Comparison of ENCODE assay signal across 1 fruit fly cellular context in genomic region chr3L:10306304-10306908, dm6.
TF ChIP-seq lines count a peak whose summit lies in the region.

No protein-coding gene starts in this region.

TF ChIP-seq in whole organism, embryonic, 481 proteins besides CTCF, POLR2A, EP300 and RAD21 (continued from another document):
- TF ChIP-seq croc (GFP tag; conservative IDR thresholded peaks at IDR 0.05; lab: Robert Waterston, UW), result no peak
- TF ChIP-seq CG4328 (GFP tag; optimal IDR thresholded peaks at IDR 0.05; lab: Kevin White, UChicago), result no peak
- TF ChIP-seq crc (GFP tag; optimal IDR thresholded peaks at IDR 0.05; lab: Kevin White, UChicago), result no peak
- TF ChIP-seq CG2712 (tag; optimal IDR thresholded peaks at IDR 0.05; lab: Kevin White, UChicago), result no peak
- no peak for TF ChIP-seq Abd-B (GFP tag; optimal IDR thresholded peaks at IDR 0.05; lab: Kevin White, UChicago)
- no peak for TF ChIP-seq HLH54F (GFP tag; optimal IDR thresholded peaks at IDR 0.05; lab: Kevin White, UChicago)
- no peak for TF ChIP-seq CG11398 (GFP tag; optimal IDR thresholded peaks at IDR 0.05; lab: Kevin White, UChicago)
- no peak for TF ChIP-seq ci (GFP tag; IDR thresholded peaks at IDR 0.05; lab: Robert Waterston, UW)
- peak; percentile 88 for TF ChIP-seq Adf1 (GFP tag; IDR thresholded peaks at IDR 0.05; lab: Robert Waterston, UW)
- no peak for TF ChIP-seq CG10147 (GFP tag; optimal IDR thresholded peaks at IDR 0.05; lab: Kevin White, UChicago)
- peak; percentile 81 for TF ChIP-seq Deaf1 (tag; optimal IDR thresholded peaks at IDR 0.05; lab: Kevin White, UChicago)
- no peak for TF ChIP-seq Lpt (GFP tag; optimal IDR thresholded peaks at IDR 0.05; lab: Kevin White, UChicago)
- no peak for TF ChIP-seq CG34422 (GFP tag; IDR thresholded peaks at IDR 0.05; lab: Robert Waterston, UW)
- no peak for TF ChIP-seq Hr39 (optimal IDR thresholded peaks at IDR 0.05; lab: Kevin White, UChicago)
- TF ChIP-seq cad (GFP tag; optimal IDR thresholded peaks at IDR 0.05; lab: Kevin White, UChicago), result no peak
- no peak for TF ChIP-seq Sox102F (GFP tag; optimal IDR thresholded peaks at IDR 0.05; lab: Kevin White, UChicago)
- no peak for TF ChIP-seq CG14441 (GFP tag; IDR thresholded peaks at IDR 0.05; lab: Robert Waterston, UW)
- TF ChIP-seq pros (GFP tag; optimal IDR thresholded peaks at IDR 0.05; lab: Kevin White, UChicago), result peak; percentile 47
- TF ChIP-seq vvl (GFP tag; IDR thresholded peaks at IDR 0.05; lab: Robert Waterston, UW), result 0 out of 2 replicates have a peak, but pooled peaks have one; percentile 10
- TF ChIP-seq CG6175 (GFP tag; IDR thresholded peaks at IDR 0.05; lab: Robert Waterston, UW), result no peak
- TF ChIP-seq chinmo (GFP tag; IDR thresholded peaks at IDR 0.05; lab: Robert Waterston, UW; ENCODE audit: partially characterized antibody), result 0 out of 4 replicates have a peak, but pooled peaks have one; percentile 48
- no peak for TF ChIP-seq E2f2 (GFP tag; IDR thresholded peaks at IDR 0.05; lab: Robert Waterston, UW)
- TF ChIP-seq Kr (GFP tag; optimal IDR thresholded peaks at IDR 0.05; lab: Kevin White, UChicago), result no peak
- no peak for TF ChIP-seq CG17912 (GFP tag; optimal IDR thresholded peaks at IDR 0.05; lab: Kevin White, UChicago)
- TF ChIP-seq danr (GFP tag; IDR thresholded peaks at IDR 0.05; lab: Robert Waterston, UW), result no peak
- no peak for TF ChIP-seq chn (GFP tag; optimal IDR thresholded peaks at IDR 0.05; lab: Kevin White, UChicago)
- no peak for TF ChIP-seq CG30020 (tag; optimal IDR thresholded peaks at IDR 0.05; lab: Kevin White, UChicago)
- TF ChIP-seq CG3726 (GFP tag; IDR thresholded peaks at IDR 0.05; lab: Robert Waterston, UW), result no peak
- TF ChIP-seq Side (GFP tag; optimal IDR thresholded peaks at IDR 0.05; lab: Kevin White, UChicago), result no peak
- TF ChIP-seq CG17359 (tag; optimal IDR thresholded peaks at IDR 0.05; lab: Kevin White, UChicago), result no peak
- TF ChIP-seq CG34224 (GFP tag; IDR thresholded peaks at IDR 0.05; lab: Robert Waterston, UW; ENCODE audit: partially characterized antibody), result no peak
- TF ChIP-seq cg (GFP tag; optimal IDR thresholded peaks at IDR 0.05; lab: Kevin White, UChicago), result peak; percentile 76
- TF ChIP-seq cwo (GFP tag; optimal IDR thresholded peaks at IDR 0.05; lab: Kevin White, UChicago), result no peak
- no peak for TF ChIP-seq jing (GFP tag; optimal IDR thresholded peaks at IDR 0.05; lab: Kevin White, UChicago)
- no peak for TF ChIP-seq pb (GFP tag; optimal IDR thresholded peaks at IDR 0.05; lab: Kevin White, UChicago)
- TF ChIP-seq Nf-YC (tag; optimal IDR thresholded peaks at IDR 0.05; lab: Kevin White, UChicago), result peak; percentile 74
- TF ChIP-seq CG12659 (GFP tag; optimal IDR thresholded peaks at IDR 0.05; lab: Kevin White, UChicago), result no peak
- no peak for TF ChIP-seq H2.0 (GFP tag; IDR thresholded peaks at IDR 0.05; lab: Robert Waterston, UW)
- peak; percentile 49 for TF ChIP-seq Nf-YB (GFP tag; optimal IDR thresholded peaks at IDR 0.05; lab: Kevin White, UChicago)
- no peak for TF ChIP-seq CG1233 (GFP tag; optimal IDR thresholded peaks at IDR 0.05; lab: Kevin White, UChicago)
- TF ChIP-seq CG15514 (GFP tag; optimal IDR thresholded peaks at IDR 0.05; lab: Kevin White, UChicago), result no peak
- no peak for TF ChIP-seq CG17186 (GFP tag; optimal IDR thresholded peaks at IDR 0.05; lab: Kevin White, UChicago)
- TF ChIP-seq CG8478 (optimal IDR thresholded peaks at IDR 0.05; lab: Kevin White, UChicago), result no peak
- no peak for TF ChIP-seq onecut (GFP tag; IDR thresholded peaks at IDR 0.05; lab: Robert Waterston, UW)
- TF ChIP-seq CG11085 (GFP tag; IDR thresholded peaks at IDR 0.05; lab: Robert Waterston, UW), result no peak
- no peak for TF ChIP-seq lab (GFP tag; optimal IDR thresholded peaks at IDR 0.05; lab: Kevin White, UChicago)
- TF ChIP-seq Ets97D (GFP tag; optimal IDR thresholded peaks at IDR 0.05; lab: Kevin White, UChicago), result no peak
- no peak for TF ChIP-seq CG7745 (tag; optimal IDR thresholded peaks at IDR 0.05; lab: Kevin White, UChicago)
- no peak for TF ChIP-seq Eip74EF (GFP tag; optimal IDR thresholded peaks at IDR 0.05; lab: Kevin White, UChicago)
- TF ChIP-seq CG10267 (tag; optimal IDR thresholded peaks at IDR 0.05; lab: Kevin White, UChicago), result no peak
- no peak for TF ChIP-seq wor (GFP tag; IDR thresholded peaks at IDR 0.05; lab: Robert Waterston, UW)
- TF ChIP-seq hth (optimal IDR thresholded peaks at IDR 0.05; lab: Kevin White, UChicago), result no peak
- no peak for TF ChIP-seq CG15073 (GFP tag; optimal IDR thresholded peaks at IDR 0.05; lab: Kevin White, UChicago)
- TF ChIP-seq insv (GFP tag; optimal IDR thresholded peaks at IDR 0.05; lab: Kevin White, UChicago), result no peak
- TF ChIP-seq rib (GFP tag; IDR thresholded peaks at IDR 0.05; lab: Robert Waterston, UW), result no peak
- no peak for TF ChIP-seq ind (GFP tag; optimal IDR thresholded peaks at IDR 0.05; lab: Kevin White, UChicago)
- TF ChIP-seq CG1602 (GFP tag; optimal IDR thresholded peaks at IDR 0.05; lab: Kevin White, UChicago), result no peak
- no peak for TF ChIP-seq sim (GFP tag; IDR thresholded peaks at IDR 0.05; lab: Robert Waterston, UW)
- no peak for TF ChIP-seq Meics (GFP tag; optimal IDR thresholded peaks at IDR 0.05; lab: Kevin White, UChicago)
- no peak for TF ChIP-seq al (GFP tag; IDR thresholded peaks at IDR 0.05; lab: Robert Waterston, UW)
- no peak for TF ChIP-seq CG31224 (GFP tag; IDR thresholded peaks at IDR 0.05; lab: Robert Waterston, UW)
- TF ChIP-seq YL-1 (GFP tag; optimal IDR thresholded peaks at IDR 0.05; lab: Kevin White, UChicago), result no peak
- TF ChIP-seq CG7372 (GFP tag; IDR thresholded peaks at IDR 0.05; lab: Robert Waterston, UW), result no peak
- no peak for TF ChIP-seq Hey (tag; optimal IDR thresholded peaks at IDR 0.05; lab: Kevin White, UChicago)
- no peak for TF ChIP-seq HmgZ (tag; optimal IDR thresholded peaks at IDR 0.05; lab: Kevin White, UChicago)
- TF ChIP-seq fd3F (GFP tag; optimal IDR thresholded peaks at IDR 0.05; lab: Kevin White, UChicago), result no peak
- no peak for TF ChIP-seq CG7556 (GFP tag; optimal IDR thresholded peaks at IDR 0.05; lab: Kevin White, UChicago)
- TF ChIP-seq CG5953 (GFP tag; IDR thresholded peaks at IDR 0.05; lab: Robert Waterston, UW), result 0 out of 2 replicates have a peak, but pooled peaks have one; percentile 19
- TF ChIP-seq CG10274 (GFP tag; optimal IDR thresholded peaks at IDR 0.05; lab: Kevin White, UChicago), result no peak
- no peak for TF ChIP-seq sc (optimal IDR thresholded peaks at IDR 0.05; lab: Kevin White, UChicago)
- TF ChIP-seq sc (GFP tag; optimal IDR thresholded peaks at IDR 0.05; lab: Kevin White, UChicago), result no peak
- TF ChIP-seq CG3065 (GFP tag; optimal IDR thresholded peaks at IDR 0.05; lab: Kevin White, UChicago), result no peak
- no peak for TF ChIP-seq NK7.1 (GFP tag; optimal IDR thresholded peaks at IDR 0.05; lab: Kevin White, UChicago)
- no peak for TF ChIP-seq kay (GFP tag; optimal IDR thresholded peaks at IDR 0.05; lab: Kevin White, UChicago)
- no peak for TF ChIP-seq ro (GFP tag; IDR thresholded peaks at IDR 0.05; lab: Robert Waterston, UW)
- TF ChIP-seq dmrt11E (tag; optimal IDR thresholded peaks at IDR 0.05; lab: Kevin White, UChicago), result no peak
- no peak for TF ChIP-seq Stat92E (GFP tag; optimal IDR thresholded peaks at IDR 0.05; lab: Kevin White, UChicago)
- TF ChIP-seq CG11456 (GFP tag; IDR thresholded peaks at IDR 0.05; lab: Robert Waterston, UW), result no peak
- no peak for TF ChIP-seq NFAT (GFP tag; IDR thresholded peaks at IDR 0.05; lab: Robert Waterston, UW)
- TF ChIP-seq Doc2 (GFP tag; IDR thresholded peaks at IDR 0.05; lab: Robert Waterston, UW), result no peak
- no peak for TF ChIP-seq Gug (GFP tag; IDR thresholded peaks at IDR 0.05; lab: Robert Waterston, UW)
- TF ChIP-seq CG10462 (GFP tag; optimal IDR thresholded peaks at IDR 0.05; lab: Kevin White, UChicago), result no peak
- TF ChIP-seq Usf (GFP tag; optimal IDR thresholded peaks at IDR 0.05; lab: Kevin White, UChicago), result no peak
- TF ChIP-seq pita (GFP tag; optimal IDR thresholded peaks at IDR 0.05; lab: Kevin White, UChicago), result no peak
- no peak for TF ChIP-seq slbo (GFP tag; IDR thresholded peaks at IDR 0.05; lab: Robert Waterston, UW)
- no peak for TF ChIP-seq run (tag; optimal IDR thresholded peaks at IDR 0.05; lab: Kevin White, UChicago)
- TF ChIP-seq salm (tag; optimal IDR thresholded peaks at IDR 0.05; lab: Kevin White, UChicago), result no peak
- TF ChIP-seq p53 (GFP tag; optimal IDR thresholded peaks at IDR 0.05; lab: Kevin White, UChicago), result no peak
- TF ChIP-seq lov (optimal IDR thresholded peaks at IDR 0.05; lab: Kevin White, UChicago), result no peak
- TF ChIP-seq lov (GFP tag; IDR thresholded peaks at IDR 0.05; lab: Robert Waterston, UW), result 0 out of 3 replicates have a peak, but pooled peaks have one; percentile 22
- TF ChIP-seq klu (GFP tag; IDR thresholded peaks at IDR 0.05; lab: Robert Waterston, UW), result no peak
- TF ChIP-seq mirr (GFP tag; optimal IDR thresholded peaks at IDR 0.05; lab: Kevin White, UChicago), result no peak
- no peak for TF ChIP-seq Ravus (GFP tag; IDR thresholded peaks at IDR 0.05; lab: Robert Waterston, UW)
- peak; percentile 52 for TF ChIP-seq CG1832 (GFP tag; optimal IDR thresholded peaks at IDR 0.05; lab: Kevin White, UChicago)
- TF ChIP-seq CG8944 (GFP tag; optimal IDR thresholded peaks at IDR 0.05; lab: Kevin White, UChicago), result no peak
- TF ChIP-seq Spps (tag; optimal IDR thresholded peaks at IDR 0.05; lab: Kevin White, UChicago), result no peak
- no peak for TF ChIP-seq knrl (GFP tag; IDR thresholded peaks at IDR 0.05; lab: Robert Waterston, UW; ENCODE audit: partially characterized antibody)
- TF ChIP-seq CHES-1-like (GFP tag; optimal IDR thresholded peaks at IDR 0.05; lab: Kevin White, UChicago), result no peak
- TF ChIP-seq CG11093 (GFP tag; IDR thresholded peaks at IDR 0.05; lab: Robert Waterston, UW), result no peak
- no peak for TF ChIP-seq otp (GFP tag; IDR thresholded peaks at IDR 0.05; lab: Robert Waterston, UW)
- no peak for TF ChIP-seq CG9797 (GFP tag; optimal IDR thresholded peaks at IDR 0.05; lab: Kevin White, UChicago)
- TF ChIP-seq da (GFP tag; optimal IDR thresholded peaks at IDR 0.05; lab: Kevin White, UChicago), result no peak
- peak; percentile 65; the same call in 1 of the 2 replicates for TF ChIP-seq seq (GFP tag; IDR thresholded peaks at IDR 0.05; lab: Robert Waterston, UW)
- TF ChIP-seq Atf6 (GFP tag; IDR thresholded peaks at IDR 0.05; lab: Robert Waterston, UW), result no peak
- no peak for TF ChIP-seq Mad (GFP tag; optimal IDR thresholded peaks at IDR 0.05; lab: Kevin White, UChicago)
- no peak for TF ChIP-seq Fer3 (tag; optimal IDR thresholded peaks at IDR 0.05; lab: Kevin White, UChicago)
- peak; percentile 18 for TF ChIP-seq nerfin-1 (tag; optimal IDR thresholded peaks at IDR 0.05; lab: Kevin White, UChicago)
- peak; percentile 95 for TF ChIP-seq sqz (GFP tag; optimal IDR thresholded peaks at IDR 0.05; lab: Kevin White, UChicago)
- TF ChIP-seq CG30403 (GFP tag; optimal IDR thresholded peaks at IDR 0.05; lab: Kevin White, UChicago), result no peak
